Fruit fly (Drosophila melanogaster) whole organism: ENCODE data around the gene CG31371.

Experiments
- Dll ChIP-seq: fragments of >200 bp; optimal IDR thresholded peaks from 2 replicates; lab custom pipeline; 2017
- psq ChIP-seq: fragments of >200 bp; optimal IDR thresholded peaks from 2 replicates; lab custom pipeline; 2017
- usp ChIP-seq: fragments of >200 bp; optimal IDR thresholded peaks from 2 replicates; lab custom pipeline; 2017; ENCODE audit warnings: missing biosample characterization, missing genetic modification characterization, mixed read lengths

DNA sequence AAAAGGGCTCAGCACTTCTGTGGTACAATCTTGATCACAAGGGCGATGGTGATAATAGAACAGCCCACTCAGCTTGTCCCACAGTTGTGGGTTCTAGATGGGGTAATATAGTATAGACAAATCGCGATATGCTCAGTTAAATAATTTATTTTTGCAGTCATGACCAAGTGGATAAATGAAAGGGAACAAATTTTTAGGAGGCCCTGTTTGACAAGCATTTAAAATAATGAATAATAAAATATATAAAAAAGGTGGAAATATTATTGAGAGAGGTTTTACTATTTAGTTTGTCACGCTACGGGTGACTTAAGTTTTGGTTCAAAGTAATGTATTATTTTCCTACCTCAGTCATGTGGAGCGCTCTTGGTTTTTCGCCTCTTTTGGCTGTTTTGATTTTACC, 4.4 kb upstream of the CG31371 start, which contains the start of gene CG34041:
- TF ChIP-seq psq, result no peak
- no peak for TF ChIP-seq Dll (lab: Kevin White, UChicago)
- no peak for TF ChIP-seq usp (GFP tag; lab: Kevin White, UChicago)
